Fruit fly (Drosophila melanogaster): ENCODE measurements around the gene dgrn.

dm6 chr3R:5797709-5798108 lies 26.7 kb upstream of the dgrn start:
- no peak for TF ChIP-seq Sp1 (GFP tag; optimal IDR thresholded peaks at IDR 0.05)
- no peak for TF ChIP-seq Dfd (GFP tag; optimal IDR thresholded peaks at IDR 0.05)
- TF ChIP-seq usp (GFP tag; optimal IDR thresholded peaks at IDR 0.05): no peak
- no peak for TF ChIP-seq rgr (GFP tag; optimal IDR thresholded peaks at IDR 0.05)
- TF ChIP-seq dmrt93B (GFP tag; optimal IDR thresholded peaks at IDR 0.05): no peak
- TF ChIP-seq h (GFP tag; optimal IDR thresholded peaks at IDR 0.05): no peak
- TF ChIP-seq lola (GFP tag; optimal IDR thresholded peaks at IDR 0.05): no peak
- TF ChIP-seq brk (GFP tag; optimal IDR thresholded peaks at IDR 0.05): no peak
- no peak for TF ChIP-seq CG32264 (GFP tag; optimal IDR thresholded peaks at IDR 0.05)
